Worm (Caenorhabditis elegans) whole organism, L4 larva: ENCODE measurements around the gene T12B3.2.

Experiments used
- F26F4.8 ChIP-seq: fragments of 200-800 bp; sonication (Bioruptor generic); conservative IDR thresholded peaks from 2 replicates; pipeline ENCODE4 v1.3.6; 2022; ENCODE audit warnings: missing genetic modification characterization, missing compliant biosample characterization
- ZK337.2 ChIP-seq: fragments of 200-800 bp; sonication (Bioruptor generic); IDR thresholded peaks from 2 replicates; pipeline ENCODE4 v1.3.6; 2022; ENCODE audit warnings: missing genetic modification reagents, missing genetic modification characterization, missing compliant biosample characterization
- attf-4 ChIP-seq: sonication (generic microtip); optimal IDR thresholded peaks from 3 replicates; lab custom pipeline; 2017; ENCODE audit warnings: missing biosample characterization, missing genetic modification characterization
- mxl-3 ChIP-seq: fragments of 200-800 bp; sonication (Bioruptor generic); optimal IDR thresholded peaks from 2 replicates; lab custom pipeline; 2018; ENCODE audit warnings: mild to moderate bottlenecking, missing genetic modification characterization, missing compliant biosample characterization
- pqm-1 ChIP-seq: sonication (generic microtip); optimal IDR thresholded peaks from 2 replicates; lab custom pipeline; 2017; ENCODE audit warnings: missing biosample characterization, missing genetic modification characterization
- unc-62 ChIP-seq, 3 experiments: fragments of 150-350 bp in 1 of 3; sonication (generic microtip); optimal IDR thresholded peaks in 2 of 3; peaks in 1 of 3; 1 replicate in 1 of 3; 2 replicates in 2 of 3; lab custom pipeline; 2014 to 2017; ENCODE audit warnings: missing biosample characterization in 3 of 3, missing genetic modification characterization in 3 of 3, missing genetic modification reagents in 3 of 3, missing genotype in 1 of 3

ce11 chrIV:7376511-7376910 lies at the start of gene T12B3.2:
- no peak for TF ChIP-seq ZK337.2 (GFP tag; lab: Robert Waterston, UW)
- no peak for TF ChIP-seq mxl-3
- peak in 1 of 2 experiments; percentile 52 for TF ChIP-seq unc-62 (GFP tag; optimal IDR thresholded peaks at IDR 0.05 in 1 of 2; lab: Kevin White, UChicago)
- no peak for TF ChIP-seq unc-62 (tag; optimal IDR thresholded peaks at IDR 0.05; lab: Kevin White, UChicago)
- TF ChIP-seq F26F4.8 (GFP tag; lab: Robert Waterston, UW) = no peak
- no peak for TF ChIP-seq pqm-1 (tag; lab: Kevin White, UChicago)
- TF ChIP-seq attf-4 (tag; lab: Kevin White, UChicago) = no peak
